Fruit fly (Drosophila melanogaster): Measurements from ENCODE around the gene Pak3.

Pak3 gene

dm6 chr3R:16483877-16484417, 30.3 kb upstream of the Pak3 start, which contains the start of gene Der-2 (continued):
- TF ChIP-seq Meics (GFP tag; optimal IDR thresholded peaks at IDR 0.05) (no peak), gsb-n (tag; optimal IDR thresholded peaks at IDR 0.05) (no peak), pzg (GFP tag; optimal IDR thresholded peaks at IDR 0.05) (peak; percentile 42), Dref (GFP tag; IDR thresholded peaks at IDR 0.05) (peak; percentile 75), wor (GFP tag; IDR thresholded peaks at IDR 0.05) (no peak), CG14860 (GFP tag; IDR thresholded peaks at IDR 0.05; ENCODE audit: partially characterized antibody) (peak; percentile 74), sna (GFP tag; IDR thresholded peaks at IDR 0.05; ENCODE audit: partially characterized antibody) (peak; percentile 97), CG7963 (GFP tag; IDR thresholded peaks at IDR 0.05; ENCODE audit: partially characterized antibody) (peak; percentile 77), Nf-YB (GFP tag; optimal IDR thresholded peaks at IDR 0.05) (no peak), CG10431 (GFP tag; optimal IDR thresholded peaks at IDR 0.05) (no peak), CG8765 (GFP tag; IDR thresholded peaks at IDR 0.05) (no peak), Ssrp (tag; optimal IDR thresholded peaks at IDR 0.05) (no peak), knrl (GFP tag; IDR thresholded peaks at IDR 0.05; ENCODE audit: partially characterized antibody) (peak; percentile 87), Med (GFP tag) (peak; percentile 66), row (GFP tag; IDR thresholded peaks at IDR 0.05) (peak; percentile 52; the same call in 2 of the 3 replicates)

- TF ChIP-seq Med (GFP tag), result peak; percentile 78
- no peak for TF ChIP-seq nerfin-2 (GFP tag; IDR thresholded peaks at IDR 0.05; ENCODE audit: partially characterized antibody)
- peak; percentile 15 for TF ChIP-seq CG15514 (GFP tag; optimal IDR thresholded peaks at IDR 0.05)
- TF ChIP-seq CG8089 (GFP tag; optimal IDR thresholded peaks at IDR 0.05), result no peak
- peak; percentile 31; the same call in 1 of the 2 replicates for TF ChIP-seq CG3847 (GFP tag; IDR thresholded peaks at IDR 0.05)
- peak; percentile 0 for TF ChIP-seq MESR4 (GFP tag; optimal IDR thresholded peaks at IDR 0.05)
- TF ChIP-seq pzg (GFP tag; optimal IDR thresholded peaks at IDR 0.05), result peak; percentile 56
- no peak for TF ChIP-seq CG16779 (GFP tag; IDR thresholded peaks at IDR 0.05)
- peak; percentile 18 for TF ChIP-seq mam (GFP tag; optimal IDR thresholded peaks at IDR 0.05)
- 0 out of 3 replicates have a peak, but pooled peaks have one; percentile 5 for TF ChIP-seq zfh1 (GFP tag; IDR thresholded peaks at IDR 0.05)
- peak; percentile 89 for TF ChIP-seq Dp (GFP tag; optimal IDR thresholded peaks at IDR 0.05)
- TF ChIP-seq Myb (GFP tag; optimal IDR thresholded peaks at IDR 0.05), result peak; percentile 25
- peak; percentile 19 for TF ChIP-seq Ets97D (GFP tag; optimal IDR thresholded peaks at IDR 0.05)
- peak; percentile 17 for TF ChIP-seq CG12659 (GFP tag; optimal IDR thresholded peaks at IDR 0.05)
- peak; percentile 32 for TF ChIP-seq BEAF-32 (GFP tag; optimal IDR thresholded peaks at IDR 0.05)
- TF ChIP-seq fru (optimal IDR thresholded peaks at IDR 0.05), result no peak
- no peak for TF ChIP-seq insv (GFP tag; optimal IDR thresholded peaks at IDR 0.05)
- TF ChIP-seq Rfx (GFP tag; IDR thresholded peaks at IDR 0.05), result peak; percentile 46; the same call in 1 of the 2 replicates
- TF ChIP-seq slou (GFP tag; optimal IDR thresholded peaks at IDR 0.05), result no peak
- peak; percentile 15 for TF ChIP-seq CG14710 (tag; optimal IDR thresholded peaks at IDR 0.05)
- no peak for TF ChIP-seq CG11398 (GFP tag; optimal IDR thresholded peaks at IDR 0.05)
- peak; percentile 93 for TF ChIP-seq E2f2 (GFP tag; IDR thresholded peaks at IDR 0.05)
- peak; percentile 13 for TF ChIP-seq lilli (GFP tag; optimal IDR thresholded peaks at IDR 0.05)
- TF ChIP-seq CG16813 (GFP tag; IDR thresholded peaks at IDR 0.05; ENCODE audit: partially characterized antibody), result 0 out of 3 replicates have a peak, but pooled peaks have one; percentile 14
- TF ChIP-seq vfl (GFP tag; optimal IDR thresholded peaks at IDR 0.05), result peak; percentile 19
- TF ChIP-seq stwl (tag; optimal IDR thresholded peaks at IDR 0.05), result peak; percentile 53
- peak; percentile 47; the same call in 1 of the 2 replicates for TF ChIP-seq MBD-R2 (GFP tag; IDR thresholded peaks at IDR 0.05)
- no peak for TF ChIP-seq HLH54F (GFP tag; optimal IDR thresholded peaks at IDR 0.05)
- TF ChIP-seq CG17328 (GFP tag; IDR thresholded peaks at IDR 0.05), result no peak
- TF ChIP-seq HmgZ (tag; optimal IDR thresholded peaks at IDR 0.05), result peak; percentile 18
- no peak for TF ChIP-seq gt (GFP tag; IDR thresholded peaks at IDR 0.05)
- peak; percentile 28 for TF ChIP-seq CTCF (GFP tag; optimal IDR thresholded peaks at IDR 0.05)
- no peak for TF ChIP-seq CG7786 (GFP tag; optimal IDR thresholded peaks at IDR 0.05)
- TF ChIP-seq Pdp1 (GFP tag; optimal IDR thresholded peaks at IDR 0.05), result peak in 1 of 2 experiments; percentile 40
- TF ChIP-seq crp (GFP tag; optimal IDR thresholded peaks at IDR 0.05), result peak in 1 of 2 experiments; percentile 74
- peak; percentile 89 for TF ChIP-seq CG10267 (tag; optimal IDR thresholded peaks at IDR 0.05)
Observed at dm6 chr3R:16482276-16482675, 28.7 kb upstream of the Pak3 start, which contains the start of gene Sdhaf3. Sdhaf3 (minus strand) TSS chr3R:16482452.
